Worm (Caenorhabditis elegans) whole organism, young adult: ENCODE results near the gene srx-116.

Experiments used
- F22D6.2 ChIP-seq: sonication (generic microtip); optimal IDR thresholded peaks from 2 replicates; lab custom pipeline; 2016; ENCODE audit warnings: mild to moderate bottlenecking, missing genetic modification characterization, missing compliant biosample characterization
- ztf-3 ChIP-seq: fragments of 200-800 bp; sonication (Bioruptor generic); optimal IDR thresholded peaks from 2 replicates; lab custom pipeline; 2018; ENCODE audit warnings: mild to moderate bottlenecking, missing genetic modification characterization, missing compliant biosample characterization

ce11 chrV:12683205-12683604 is 12.5 kb downstream of the srx-116 start:
- TF ChIP-seq ztf-3 (no peak), F22D6.2 (tag; lab: Kevin White, UChicago) (no peak)
